Fruit fly (Drosophila melanogaster) whole organism, embryonic: Measurements from ENCODE around the gene COX6B.

Experiments
- B-H1 ChIP-seq: fragments of 200-800 bp; sonication (Bioruptor generic); IDR thresholded peaks from 3 replicates; pipeline ENCODE4 v1.3.6; 2022; ENCODE audit warnings: missing biosample characterization, missing genetic modification characterization
- C15 ChIP-seq: fragments of 200-800 bp; sonication (Bioruptor generic); IDR thresholded peaks from 3 replicates; pipeline ENCODE4 v1.3.6; 2022; ENCODE audit warnings: missing biosample characterization, missing genetic modification characterization
- CG1024 ChIP-seq: fragments of 200-800 bp; sonication (Bioruptor generic); IDR thresholded peaks from 2 replicates; pipeline ENCODE4 v1.3.6; 2022; ENCODE audit warnings: missing biosample characterization, missing genetic modification characterization
- CG10321 ChIP-seq: fragments of 200-800 bp; sonication (Bioruptor generic); IDR thresholded peaks from 2 replicates; pipeline ENCODE4 v1.3.6; 2022; ENCODE audit warnings: missing biosample characterization, missing genetic modification characterization
- CG11398 ChIP-seq: fragments of 200-800 bp; sonication (Bioruptor generic); optimal IDR thresholded peaks from 2 replicates; lab custom pipeline; 2016; ENCODE audit warnings: missing biosample characterization, missing genetic modification characterization
- CG12391 ChIP-seq: fragments of 200-800 bp; sonication (Bioruptor generic); optimal IDR thresholded peaks from 3 replicates; lab custom pipeline; 2018; ENCODE audit warnings: missing biosample characterization, mild to moderate bottlenecking, missing genetic modification characterization, moderate library complexity
- CG13123 ChIP-seq: fragments of 200-800 bp; sonication (Bioruptor generic); optimal IDR thresholded peaks from 2 replicates; lab custom pipeline; 2016; ENCODE audit warnings: missing biosample characterization, missing genetic modification characterization
- CG13287 ChIP-seq: fragments of 200-800 bp; sonication (Bioruptor generic); IDR thresholded peaks from 2 replicates; pipeline ENCODE4 v1.3.6; 2022; ENCODE audit warnings: missing biosample characterization, missing genetic modification characterization; ENCODE audit not compliant: partially characterized antibody
- CG14860 ChIP-seq: fragments of 200-800 bp; sonication (Bioruptor generic); IDR thresholded peaks from 3 replicates; pipeline ENCODE4 v1.3.6; 2022; ENCODE audit warnings: missing biosample characterization, missing genetic modification characterization; ENCODE audit not compliant: partially characterized antibody
- CG15696 ChIP-seq: fragments of 200-800 bp; sonication (Bioruptor generic); optimal IDR thresholded peaks from 2 replicates; lab custom pipeline; 2019; ENCODE audit warnings: missing biosample characterization, mild to moderate bottlenecking, missing genetic modification characterization, moderate library complexity
- CG1603 ChIP-seq: fragments of 200-800 bp; sonication (Bioruptor generic); optimal IDR thresholded peaks from 2 replicates; lab custom pipeline; 2019; ENCODE audit warnings: missing biosample characterization, mild to moderate bottlenecking, missing genetic modification characterization, moderate library complexity
- CG17328 ChIP-seq: fragments of 200-800 bp; sonication (Bioruptor generic); IDR thresholded peaks from 2 replicates; pipeline ENCODE4 v1.3.6; 2022; ENCODE audit warnings: missing biosample characterization, missing genetic modification characterization
- CG17802 ChIP-seq: fragments of 200-800 bp; sonication (Bioruptor generic); optimal IDR thresholded peaks from 2 replicates; lab custom pipeline; 2018; ENCODE audit warnings: missing biosample characterization, mild to moderate bottlenecking, missing genetic modification characterization, moderate library complexity
- CG1832 ChIP-seq: fragments of 200-800 bp; sonication (Bioruptor generic); optimal IDR thresholded peaks from 2 replicates; lab custom pipeline; 2017; ENCODE audit warnings: missing biosample characterization, mild to moderate bottlenecking, missing genetic modification characterization, inconsistent platforms
- CG2202 ChIP-seq: fragments of 200-800 bp; sonication (Bioruptor generic); optimal IDR thresholded peaks from 2 replicates; lab custom pipeline; 2018; ENCODE audit warnings: missing biosample characterization, mild to moderate bottlenecking, missing genetic modification characterization
- CG31365 ChIP-seq: fragments of 200-800 bp; sonication (Bioruptor generic); optimal IDR thresholded peaks from 2 replicates; lab custom pipeline; 2018; ENCODE audit warnings: missing biosample characterization, mild to moderate bottlenecking, missing genetic modification characterization
- CG34376 ChIP-seq: fragments of 200-800 bp; sonication (Bioruptor generic); optimal IDR thresholded peaks from 2 replicates; lab custom pipeline; 2018; ENCODE audit warnings: missing biosample characterization, mild to moderate bottlenecking, missing genetic modification characterization
- CG4328 ChIP-seq: fragments of 200-800 bp; sonication (Bioruptor generic); optimal IDR thresholded peaks from 3 replicates; lab custom pipeline; 2017; ENCODE audit warnings: missing biosample characterization, missing genetic modification reagents, missing genetic modification characterization
- CG4617 ChIP-seq: fragments of 200-800 bp; sonication (Bioruptor generic); optimal IDR thresholded peaks from 3 replicates; lab custom pipeline; 2016; ENCODE audit warnings: missing biosample characterization, missing genetic modification characterization, borderline replicate concordance
- CG6689 ChIP-seq: fragments of 200-800 bp; sonication (Bioruptor generic); IDR thresholded peaks from 2 replicates; pipeline ENCODE4 v1.3.6; 2022; ENCODE audit warnings: missing biosample characterization, missing genetic modification characterization
- CG6813 ChIP-seq: fragments of 200-800 bp; sonication (Bioruptor generic); optimal IDR thresholded peaks from 2 replicates; lab custom pipeline; 2017; ENCODE audit warnings: missing biosample characterization, missing genetic modification characterization, mild to moderate bottlenecking, moderate library complexity, missing genetic modification reagents
- CG8924 ChIP-seq: fragments of 200-800 bp; optimal IDR thresholded peaks from 3 replicates; lab custom pipeline; 2019; ENCODE audit warnings: missing biosample characterization, mild to moderate bottlenecking, missing genetic modification characterization, moderate library complexity
- Dad ChIP-seq: fragments of 200-800 bp; sonication (Bioruptor generic); optimal IDR thresholded peaks from 3 replicates; lab custom pipeline; 2016; ENCODE audit warnings: missing biosample characterization, missing genetic modification characterization
- MESR4 ChIP-seq: fragments of 200-800 bp; sonication (Bioruptor generic); optimal IDR thresholded peaks from 2 replicates; lab custom pipeline; 2018; ENCODE audit warnings: missing biosample characterization, mild to moderate bottlenecking, missing genetic modification characterization, moderate library complexity
- Med ChIP-seq: fragments of 200-800 bp; sonication (Bioruptor generic); peaks from one replicate; lab custom pipeline; 2016; ENCODE audit warnings: missing biosample characterization, missing genetic modification characterization, mild to moderate bottlenecking, inconsistent platforms, moderate library complexity
- NFAT ChIP-seq: fragments of 200-800 bp; sonication (Bioruptor generic); IDR thresholded peaks from 2 replicates; pipeline ENCODE4 v1.3.6; 2022; ENCODE audit warnings: missing biosample characterization, missing genetic modification characterization
- NfI ChIP-seq: fragments of 200-800 bp; sonication (Bioruptor generic); optimal IDR thresholded peaks from 3 replicates; lab custom pipeline; 2018; ENCODE audit warnings: missing biosample characterization, mild to moderate bottlenecking, missing genetic modification characterization, moderate library complexity
- Ptx1 ChIP-seq: fragments of 200-800 bp; sonication (Bioruptor generic); IDR thresholded peaks from 2 replicates; pipeline ENCODE4 v1.3.6; 2022; ENCODE audit warnings: missing biosample characterization, missing genetic modification characterization
- Xbp1 ChIP-seq: fragments of 200-800 bp; sonication (Bioruptor generic); optimal IDR thresholded peaks from 3 replicates; lab custom pipeline; 2016; ENCODE audit warnings: missing biosample characterization, mild to moderate bottlenecking, missing genetic modification characterization
- amos ChIP-seq: fragments of 200-800 bp; sonication (Bioruptor generic); IDR thresholded peaks from 2 replicates; pipeline ENCODE4 v1.3.6; 2022; ENCODE audit warnings: missing biosample characterization, missing genetic modification characterization; ENCODE audit not compliant: partially characterized antibody
- ase ChIP-seq: fragments of 200-800 bp; sonication (Bioruptor generic); IDR thresholded peaks from 3 replicates; pipeline ENCODE4 v1.3.6; 2022; ENCODE audit warnings: missing biosample characterization, missing genetic modification characterization
- caup ChIP-seq: fragments of 200-800 bp; sonication (Bioruptor generic); optimal IDR thresholded peaks from 3 replicates; lab custom pipeline; 2017; ENCODE audit warnings: missing biosample characterization, mild to moderate bottlenecking, missing genetic modification characterization, moderate library complexity; ENCODE audit not compliant: severe bottlenecking
- dm ChIP-seq: fragments of 200-800 bp; sonication (Bioruptor generic); optimal IDR thresholded peaks from 3 replicates; lab custom pipeline; 2016; ENCODE audit warnings: missing biosample characterization, missing genetic modification characterization
- dmrt99B ChIP-seq: fragments of 200-800 bp; sonication (Bioruptor generic); optimal IDR thresholded peaks from 2 replicates; lab custom pipeline; 2018; ENCODE audit warnings: missing biosample characterization, mild to moderate bottlenecking, missing genetic modification characterization, moderate library complexity
- fd102C ChIP-seq: fragments of 200-800 bp; sonication (Bioruptor generic); optimal IDR thresholded peaks from 2 replicates; lab custom pipeline; 2018; ENCODE audit warnings: missing biosample characterization, mild to moderate bottlenecking, missing genetic modification characterization, moderate library complexity
- gcm ChIP-seq: fragments of 200-800 bp; sonication (Bioruptor generic); optimal IDR thresholded peaks from 2 replicates; lab custom pipeline; 2019; ENCODE audit warnings: missing biosample characterization, mild to moderate bottlenecking, missing genetic modification characterization, moderate library complexity
- gcm2 ChIP-seq: fragments of 200-800 bp; sonication (Bioruptor generic); optimal IDR thresholded peaks from 2 replicates; lab custom pipeline; 2016; ENCODE audit warnings: missing biosample characterization, missing genetic modification characterization
- ind ChIP-seq: fragments of 200-800 bp; sonication (Bioruptor generic); optimal IDR thresholded peaks from 3 replicates; lab custom pipeline; 2016; ENCODE audit warnings: missing biosample characterization, missing genetic modification characterization
- insv ChIP-seq, 2 experiments: fragments of 200-800 bp; sonication (Bioruptor generic); optimal IDR thresholded peaks; 3 replicates each; lab custom pipeline; 2016 to 2018; ENCODE audit warnings: missing biosample characterization in 2 of 2, missing genetic modification characterization in 2 of 2
- jigr1 ChIP-seq: fragments of 200-800 bp; sonication (Bioruptor generic); IDR thresholded peaks from 3 replicates; pipeline ENCODE4 v1.3.6; 2022; ENCODE audit warnings: missing biosample characterization, missing genetic modification characterization
- lola ChIP-seq, 3 experiments: fragments of >200 bp in 2 of 3; fragments of 200-800 bp in 1 of 3; sonication (Bioruptor generic) in 1 of 3; optimal IDR thresholded peaks; 2 replicates each; lab custom pipeline; 2017 to 2019; ENCODE audit warnings: missing biosample characterization in 3 of 3, missing genetic modification characterization in 3 of 3, mild to moderate bottlenecking in 1 of 3, moderate library complexity in 1 of 3
- pan ChIP-seq, 4 experiments: fragments of >200 bp in 3 of 4; fragments of 200-800 bp in 1 of 4; sonication (Bioruptor generic) in 1 of 4; optimal IDR thresholded peaks in 3 of 4; IDR thresholded peaks in 1 of 4; 2 replicates each; pipeline versions ENCODE4 v1.3.6 to Lab custom; 2017 to 2022; ENCODE audit warnings: missing biosample characterization in 2 of 4, missing genetic modification characterization in 2 of 4, mixed read lengths in 1 of 4
- peb ChIP-seq: fragments of 200-800 bp; sonication (Bioruptor generic); IDR thresholded peaks from 2 replicates; pipeline ENCODE4 v1.3.6; 2022; ENCODE audit warnings: missing biosample characterization, missing genetic modification characterization
- rib ChIP-seq: fragments of 200-800 bp; sonication (Bioruptor generic); IDR thresholded peaks from 2 replicates; pipeline ENCODE4 v1.3.6; 2022; ENCODE audit warnings: missing biosample characterization, missing genetic modification characterization
- seq ChIP-seq: fragments of 200-800 bp; sonication (Bioruptor generic); IDR thresholded peaks from 2 replicates; pipeline ENCODE4 v1.3.6; 2022; ENCODE audit warnings: missing biosample characterization, missing genetic modification characterization
- sisA ChIP-seq: fragments of 200-800 bp; sonication (Bioruptor generic); IDR thresholded peaks from 2 replicates; pipeline ENCODE4 v1.3.6; 2022; ENCODE audit warnings: missing biosample characterization, missing genetic modification characterization
- sna ChIP-seq: fragments of 200-800 bp; sonication (Bioruptor generic); IDR thresholded peaks from 2 replicates; pipeline ENCODE4 v1.3.6; 2022; ENCODE audit warnings: missing biosample characterization, missing genetic modification characterization; ENCODE audit not compliant: partially characterized antibody
- twi ChIP-seq: fragments of 200-800 bp; optimal IDR thresholded peaks from 2 replicates; lab custom pipeline; 2019; ENCODE audit warnings: missing biosample characterization, mild to moderate bottlenecking, missing genetic modification characterization, moderate library complexity
- wor ChIP-seq: fragments of 200-800 bp; sonication (Bioruptor generic); IDR thresholded peaks from 2 replicates; pipeline ENCODE4 v1.3.6; 2022; ENCODE audit warnings: missing biosample characterization, missing genetic modification characterization
- zf30C ChIP-seq: fragments of 200-800 bp; sonication (Bioruptor generic); optimal IDR thresholded peaks from 3 replicates; lab custom pipeline; 2018; ENCODE audit warnings: missing biosample characterization, mild to moderate bottlenecking, missing genetic modification characterization

Gene COX6B

DNA sequence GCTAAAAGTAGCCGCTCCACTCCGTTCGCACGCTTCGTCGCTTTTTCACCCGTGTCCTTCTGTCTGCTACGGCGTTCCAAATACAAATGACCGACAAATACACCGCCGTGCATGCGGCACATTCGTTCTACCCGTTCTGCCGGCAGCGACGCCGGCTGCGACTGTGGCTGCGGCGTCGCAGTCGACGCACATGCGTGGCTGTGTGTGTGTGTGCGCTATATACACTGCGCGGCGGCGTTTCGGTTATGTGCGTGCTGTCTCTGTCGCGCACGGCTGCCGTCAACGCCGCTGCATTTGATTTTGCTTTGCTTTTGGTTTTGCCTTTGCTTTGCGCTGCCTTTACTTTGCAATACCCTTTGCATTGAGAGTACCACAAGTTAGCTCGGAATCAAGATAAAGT lies 39.3 kb upstream of the COX6B start, which contains the start of gene zld (continued):
- TF ChIP-seq lola (GFP tag; optimal IDR thresholded peaks at IDR 0.05; lab: Kevin White, UChicago), result no peak
- peak; percentile 81 for TF ChIP-seq Med (GFP tag; lab: Kevin White, UChicago)
- 0 out of 2 replicates have a peak, but pooled peaks have one; percentile 26 for TF ChIP-seq sna (GFP tag; lab: Robert Waterston, UW)
- no peak for TF ChIP-seq ind (GFP tag; lab: Kevin White, UChicago)
- TF ChIP-seq insv (GFP tag; optimal IDR thresholded peaks at IDR 0.05; lab: Kevin White, UChicago), result no peak
- TF ChIP-seq CG1603 (tag; lab: Kevin White, UChicago), result no peak
- TF ChIP-seq gcm (GFP tag; lab: Kevin White, UChicago), result no peak
- no peak for TF ChIP-seq CG4328 (GFP tag; lab: Kevin White, UChicago)
- TF ChIP-seq jigr1 (GFP tag; lab: Robert Waterston, UW), result no peak
- TF ChIP-seq peb (GFP tag; lab: Robert Waterston, UW), result no peak
- TF ChIP-seq Dad (GFP tag; lab: Kevin White, UChicago), result no peak
- TF ChIP-seq C15 (GFP tag; lab: Robert Waterston, UW), result no peak
- TF ChIP-seq Xbp1 (GFP tag; lab: Kevin White, UChicago), result no peak
- TF ChIP-seq twi (tag; lab: Kevin White, UChicago), result peak; percentile 39
- no peak for TF ChIP-seq wor
- no peak for TF ChIP-seq CG1024 (GFP tag; lab: Robert Waterston, UW)
- TF ChIP-seq CG10321 (GFP tag; lab: Robert Waterston, UW), result no peak
- 0 out of 2 replicates have a peak, but pooled peaks have one; percentile 34 for TF ChIP-seq rib (GFP tag; lab: Robert Waterston, UW)
- peak; percentile 71 for TF ChIP-seq CG1832 (GFP tag; lab: Kevin White, UChicago)
- no peak for TF ChIP-seq CG17802 (tag; lab: Kevin White, UChicago)
- TF ChIP-seq amos, result 0 out of 2 replicates have a peak, but pooled peaks have one; percentile 26
- no peak for TF ChIP-seq CG15696 (tag; lab: Kevin White, UChicago)
- TF ChIP-seq zf30C (GFP tag; lab: Kevin White, UChicago), result peak; percentile 60
- no peak for TF ChIP-seq CG13287
- TF ChIP-seq caup (GFP tag; lab: Kevin White, UChicago), result no peak
- peak; percentile 6 for TF ChIP-seq CG12391 (tag; lab: Kevin White, UChicago)
- no peak for TF ChIP-seq CG13123 (GFP tag; lab: Kevin White, UChicago)
- no peak for TF ChIP-seq CG6689 (GFP tag; lab: Robert Waterston, UW)
- TF ChIP-seq CG2202 (tag; lab: Kevin White, UChicago), result no peak
- no peak for TF ChIP-seq CG6813
- TF ChIP-seq dm (GFP tag; lab: Kevin White, UChicago), result no peak
- TF ChIP-seq fd102C, result peak; percentile 40
- no peak for TF ChIP-seq CG11398
- TF ChIP-seq CG14860 (GFP tag; lab: Robert Waterston, UW), result no peak
- TF ChIP-seq CG17328 (GFP tag; lab: Robert Waterston, UW), result peak; percentile 44; the same call in 1 of the 2 replicates
- no peak for TF ChIP-seq CG31365
- no peak for TF ChIP-seq B-H1 (GFP tag; lab: Robert Waterston, UW)
- no peak for TF ChIP-seq pan (optimal IDR thresholded peaks at IDR 0.05; lab: Kevin White, UChicago)
- TF ChIP-seq pan (GFP tag; optimal IDR thresholded peaks at IDR 0.05 in 1 of 2, IDR thresholded peaks at IDR 0.05 in 1 of 2), result no peak
- TF ChIP-seq dmrt99B (tag; lab: Kevin White, UChicago), result no peak
- TF ChIP-seq gcm2 (GFP tag; lab: Kevin White, UChicago), result no peak
- TF ChIP-seq seq (GFP tag; lab: Robert Waterston, UW), result no peak
- TF ChIP-seq Ptx1 (GFP tag; lab: Robert Waterston, UW), result no peak
- no peak for TF ChIP-seq MESR4
- no peak for TF ChIP-seq CG4617 (GFP tag; lab: Kevin White, UChicago)
- no peak for TF ChIP-seq ase (GFP tag; lab: Robert Waterston, UW)
- no peak for TF ChIP-seq NfI
- TF ChIP-seq NFAT (GFP tag; lab: Robert Waterston, UW), result no peak
- peak; percentile 43 for TF ChIP-seq CG8924 (tag; lab: Kevin White, UChicago)
- no peak for TF ChIP-seq sisA (GFP tag; lab: Robert Waterston, UW)
- TF ChIP-seq CG34376 (GFP tag; lab: Kevin White, UChicago), result no peak
